Worm (Caenorhabditis elegans) whole organism, L4 larva: ENCODE results near the gene phy-2.

ENCODE experiments used
- F37D6.2 ChIP-seq: sonication (generic microtip); optimal IDR thresholded peaks from 2 replicates; lab custom pipeline; 2016; ENCODE audit warnings: mild to moderate bottlenecking, missing genetic modification characterization, missing compliant biosample characterization
- T20F7.1 ChIP-seq: fragments of 200-800 bp; sonication (Bioruptor generic); optimal IDR thresholded peaks from 2 replicates; lab custom pipeline; 2018; ENCODE audit warnings: mild to moderate bottlenecking, missing genetic modification characterization, missing compliant biosample characterization
- Y48G9A.11 ChIP-seq: fragments of 200-800 bp; sonication (Bioruptor generic); IDR thresholded peaks from 2 replicates; pipeline ENCODE4 v1.3.6; 2022; ENCODE audit warnings: missing genetic modification reagents, missing genetic modification characterization, missing compliant biosample characterization
- ZK546.5 ChIP-seq, 2 experiments: sonication (generic microtip); optimal IDR thresholded peaks; 2 replicates each; lab custom pipeline; 2017; ENCODE audit warnings: missing biosample characterization in 2 of 2, missing genetic modification characterization in 2 of 2
- aly-2 ChIP-seq: sonication (generic microtip); optimal IDR thresholded peaks from 2 replicates; lab custom pipeline; 2018; ENCODE audit warnings: missing biosample characterization, missing genetic modification characterization
- arid-1 ChIP-seq: fragments of 200-800 bp; sonication (Bioruptor generic); conservative IDR thresholded peaks from 2 replicates; pipeline ENCODE4 v1.3.6; 2022; ENCODE audit warnings: missing genetic modification reagents, missing genetic modification characterization, missing compliant biosample characterization
- attf-4 ChIP-seq: sonication (generic microtip); optimal IDR thresholded peaks from 3 replicates; lab custom pipeline; 2017; ENCODE audit warnings: missing biosample characterization, missing genetic modification characterization
- ces-1 ChIP-seq: fragments of 150-350 bp; sonication (generic microtip); optimal IDR thresholded peaks from 4 replicates; lab custom pipeline; 2014; ENCODE audit warnings: missing biosample characterization, missing genetic modification reagents, missing genetic modification characterization
- cey-2 ChIP-seq: sonication (generic microtip); optimal IDR thresholded peaks from 3 replicates; lab custom pipeline; 2017; ENCODE audit warnings: missing genetic modification characterization, mild to moderate bottlenecking, missing compliant biosample characterization, antibody characterized with exemption, borderline replicate concordance; ENCODE audit not compliant: insufficient read depth
- ctbp-1 ChIP-seq: fragments of 200-800 bp; sonication (Bioruptor generic); IDR thresholded peaks from 2 replicates; pipeline ENCODE4 v1.3.6; 2022; ENCODE audit warnings: missing genetic modification reagents, missing genetic modification characterization, missing compliant biosample characterization
- daf-12 ChIP-seq: fragments of 150-350 bp; optimal IDR thresholded peaks from 2 replicates; lab custom pipeline; 2014; ENCODE audit warnings: missing biosample characterization, missing genetic modification reagents, missing genetic modification characterization
- daf-16 ChIP-seq, 3 experiments: sonication (generic microtip); optimal IDR thresholded peaks; 2 replicates each; lab custom pipeline; 2016 to 2017; ENCODE audit warnings: missing genetic modification characterization in 3 of 3, missing genetic modification reagents in 3 of 3, mild to moderate bottlenecking in 2 of 3, missing compliant biosample characterization in 2 of 3, missing biosample characterization in 1 of 3, moderate library complexity in 1 of 3
- daf-8 ChIP-seq: fragments of 200-800 bp; sonication (Bioruptor generic); IDR thresholded peaks from 2 replicates; pipeline ENCODE4 v1.3.6; 2022; ENCODE audit warnings: missing genetic modification characterization, missing compliant biosample characterization
- dmd-6 ChIP-seq: fragments of 200-800 bp; sonication (Bioruptor generic); IDR thresholded peaks from 2 replicates; pipeline ENCODE4 v1.3.6; 2022; ENCODE audit warnings: missing genetic modification reagents, missing genetic modification characterization, missing compliant biosample characterization
- dmd-9 ChIP-seq: fragments of 200-800 bp; sonication (Bioruptor generic); IDR thresholded peaks from 2 replicates; pipeline ENCODE4 v1.3.6; 2022; ENCODE audit warnings: missing genetic modification reagents, missing genetic modification characterization, missing compliant biosample characterization
- dve-1 ChIP-seq: sonication (generic microtip); optimal IDR thresholded peaks from 2 replicates; lab custom pipeline; 2017; ENCODE audit warnings: antibody characterized with exemption, mild to moderate bottlenecking, missing genetic modification characterization, missing compliant biosample characterization; ENCODE audit not compliant: insufficient read depth
- egl-43 ChIP-seq: fragments of 200-800 bp; sonication (Bioruptor generic); IDR thresholded peaks from 2 replicates; pipeline ENCODE4 v1.3.6; 2022; ENCODE audit warnings: missing genetic modification reagents, missing genetic modification characterization, missing compliant biosample characterization
- gei-8 ChIP-seq: fragments of 200-800 bp; sonication (Bioruptor generic); optimal IDR thresholded peaks from 2 replicates; lab custom pipeline; 2018; ENCODE audit warnings: mild to moderate bottlenecking, missing genetic modification characterization, missing compliant biosample characterization
- hlh-30 ChIP-seq: sonication (generic microtip); optimal IDR thresholded peaks from 2 replicates; lab custom pipeline; 2017; ENCODE audit warnings: antibody characterized with exemption, mild to moderate bottlenecking, missing genetic modification characterization, missing compliant biosample characterization; ENCODE audit not compliant: insufficient read depth
- jun-1 ChIP-seq: fragments of 150-350 bp; optimal IDR thresholded peaks from 2 replicates; lab custom pipeline; 2014; ENCODE audit warnings: missing biosample characterization, missing genetic modification reagents, missing genetic modification characterization
- lin-15B ChIP-seq: fragments of 150-350 bp; sonication (generic microtip); optimal IDR thresholded peaks from 3 replicates; lab custom pipeline; 2014; ENCODE audit warnings: missing biosample characterization, missing genetic modification characterization
- lin-38 ChIP-seq: fragments of 200-800 bp; sonication (Bioruptor generic); IDR thresholded peaks from 2 replicates; pipeline ENCODE4 v1.3.6; 2022; ENCODE audit warnings: missing genetic modification reagents, missing genetic modification characterization, missing compliant biosample characterization
- mdl-1 ChIP-seq, 2 experiments: fragments of 150-350 bp in 1 of 2; sonication (generic microtip) in 1 of 2; optimal IDR thresholded peaks; 2 replicates each; lab custom pipeline; 2014 to 2017; ENCODE audit warnings: missing biosample characterization in 2 of 2, missing genetic modification characterization in 2 of 2
- mdt-29 ChIP-seq: fragments of 200-800 bp; sonication (Bioruptor generic); IDR thresholded peaks from 2 replicates; pipeline ENCODE4 v1.3.6; 2022; ENCODE audit warnings: missing genetic modification reagents, missing genetic modification characterization, missing compliant biosample characterization
- mep-1 ChIP-seq: fragments of 150-350 bp; sonication (generic microtip); optimal IDR thresholded peaks from 3 replicates; lab custom pipeline; 2014; ENCODE audit warnings: missing biosample characterization, missing genetic modification characterization
- mes-2 ChIP-seq: sonication (generic microtip); optimal IDR thresholded peaks from 2 replicates; lab custom pipeline; 2016; ENCODE audit warnings: missing genotype, mild to moderate bottlenecking, missing genetic modification characterization, missing compliant biosample characterization; ENCODE audit not compliant: poor library complexity, severe bottlenecking
- mxl-2 ChIP-seq: fragments of 200-800 bp; sonication (Bioruptor generic); conservative IDR thresholded peaks from 2 replicates; pipeline ENCODE4 v1.3.6; 2022; ENCODE audit warnings: missing genetic modification reagents, missing genetic modification characterization, missing compliant biosample characterization
- nhr-102 ChIP-seq: sonication (generic microtip); optimal IDR thresholded peaks from 2 replicates; lab custom pipeline; 2016; ENCODE audit warnings: mild to moderate bottlenecking, missing genetic modification characterization, moderate library complexity, missing compliant biosample characterization
- nhr-11 ChIP-seq: fragments of 150-350 bp; optimal IDR thresholded peaks from 2 replicates; lab custom pipeline; 2014; ENCODE audit warnings: missing biosample characterization, missing genetic modification characterization
- nhr-25 ChIP-seq: sonication (generic microtip); optimal IDR thresholded peaks from 2 replicates; lab custom pipeline; 2017; ENCODE audit warnings: missing genetic modification characterization, mild to moderate bottlenecking, missing compliant biosample characterization, antibody characterized with exemption, moderate library complexity, borderline replicate concordance; ENCODE audit not compliant: insufficient read depth
- nhr-28 ChIP-seq: fragments of 150-350 bp; optimal IDR thresholded peaks from 2 replicates; lab custom pipeline; 2014; ENCODE audit warnings: missing biosample characterization, missing genetic modification characterization
- nhr-41 ChIP-seq: fragments of 200-800 bp; sonication (Bioruptor generic); IDR thresholded peaks from 2 replicates; pipeline ENCODE4 v1.3.6; 2022; ENCODE audit warnings: missing genetic modification reagents, missing genetic modification characterization, missing compliant biosample characterization
- nhr-48 ChIP-seq: sonication (generic microtip); optimal IDR thresholded peaks from 2 replicates; lab custom pipeline; 2016; ENCODE audit warnings: mild to moderate bottlenecking, missing genetic modification characterization, missing compliant biosample characterization
- nhr-76 ChIP-seq: fragments of 150-350 bp; optimal IDR thresholded peaks from 2 replicates; lab custom pipeline; 2014; ENCODE audit warnings: missing biosample characterization, missing genetic modification characterization
- nhr-77 ChIP-seq: fragments of 150-350 bp; optimal IDR thresholded peaks from 2 replicates; lab custom pipeline; 2014; ENCODE audit warnings: missing biosample characterization, missing genetic modification characterization
- pha-4 ChIP-seq, 2 experiments: fragments of 150-350 bp in 1 of 2; fragments of 200-800 bp in 1 of 2; sonication (Bioruptor generic) in 1 of 2; IDR thresholded peaks in 1 of 2; optimal IDR thresholded peaks in 1 of 2; 2 replicates each; pipeline versions ENCODE4 v1.3.6 to Lab custom; 2014 to 2022; ENCODE audit warnings: missing genetic modification characterization in 2 of 2, missing genetic modification reagents in 2 of 2, missing biosample characterization in 1 of 2, missing compliant biosample characterization in 1 of 2
- pqm-1 ChIP-seq: sonication (generic microtip); optimal IDR thresholded peaks from 2 replicates; lab custom pipeline; 2017; ENCODE audit warnings: missing biosample characterization, missing genetic modification characterization
- set-16 ChIP-seq: fragments of 200-800 bp; sonication (Bioruptor generic); IDR thresholded peaks from 2 replicates; pipeline ENCODE4 v1.3.6; 2022; ENCODE audit warnings: missing genetic modification reagents, missing genetic modification characterization, missing compliant biosample characterization
- skn-1 ChIP-seq: fragments of 150-350 bp; optimal IDR thresholded peaks from 2 replicates; lab custom pipeline; 2014; ENCODE audit warnings: missing biosample characterization, missing genetic modification characterization
- tra-1 ChIP-seq: fragments of 200-800 bp; sonication (Bioruptor generic); IDR thresholded peaks from 2 replicates; pipeline ENCODE4 v1.3.6; 2022; ENCODE audit warnings: missing genetic modification reagents, missing genetic modification characterization, missing compliant biosample characterization
- unc-62 ChIP-seq, 3 experiments: fragments of 150-350 bp in 1 of 3; sonication (generic microtip); optimal IDR thresholded peaks in 2 of 3; peaks in 1 of 3; 1 replicate in 1 of 3; 2 replicates in 2 of 3; lab custom pipeline; 2014 to 2017; ENCODE audit warnings: missing biosample characterization in 3 of 3, missing genetic modification characterization in 3 of 3, missing genetic modification reagents in 3 of 3, missing genotype in 1 of 3
- vab-7 ChIP-seq: fragments of 200-800 bp; sonication (Bioruptor generic); IDR thresholded peaks from 2 replicates; pipeline ENCODE4 v1.3.6; 2022; ENCODE audit warnings: missing genetic modification reagents, missing genetic modification characterization, missing compliant biosample characterization
- zag-1 ChIP-seq: fragments of 150-350 bp; optimal IDR thresholded peaks from 2 replicates; lab custom pipeline; 2014; ENCODE audit warnings: missing biosample characterization, missing genetic modification characterization

phy-2 gene

ce11 chrIV:12199538-12200158, 16.1 kb downstream of the phy-2 start (continued):
- TF ChIP-seq dmd-6 (GFP tag; lab: Robert Waterston, UW) (peak; percentile 79), cey-2 (tag; lab: Kevin White, UChicago) (no peak), daf-12 (tag; lab: Kevin White, UChicago) (no peak), pqm-1 (tag; lab: Kevin White, UChicago) (peak; percentile 58), nhr-25 (tag; lab: Kevin White, UChicago) (no peak), unc-62 (GFP tag; optimal IDR thresholded peaks at IDR 0.05 in 1 of 2; lab: Kevin White, UChicago) (peak; percentile 30 to 97), unc-62 (tag; optimal IDR thresholded peaks at IDR 0.05; lab: Kevin White, UChicago) (no peak), mxl-2 (GFP tag; lab: Robert Waterston, UW) (0 out of 2 replicates have a peak, but pooled peaks have one; percentile 26)

DNA sequence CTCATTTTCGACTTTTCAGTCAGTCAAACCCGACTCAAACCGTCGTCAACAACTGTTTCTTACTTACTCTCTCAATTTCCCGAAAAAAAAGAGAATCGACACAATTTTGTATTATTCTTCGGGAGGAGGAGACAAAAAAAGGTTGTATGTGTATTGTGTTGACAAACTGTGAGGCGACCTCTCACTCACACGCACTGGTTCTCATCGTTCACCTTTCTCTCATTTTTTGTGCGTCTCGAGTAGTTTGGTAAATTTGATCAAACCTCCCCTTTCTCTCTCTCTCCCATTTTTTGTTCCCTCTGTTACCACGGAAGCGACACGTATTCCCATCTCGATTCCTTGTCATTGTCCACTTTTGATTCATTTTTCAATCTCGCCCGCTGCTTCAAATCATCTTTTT, 17.0 kb downstream of the phy-2 start:
- TF ChIP-seq dve-1 (tag; lab: Kevin White, UChicago) (peak; percentile 4), pha-4 (GFP tag; IDR thresholded peaks at IDR 0.05; lab: Robert Waterston, UW) (no peak), pha-4 (tag; optimal IDR thresholded peaks at IDR 0.05; lab: Kevin White, UChicago) (peak; percentile 10), nhr-77 (tag; lab: Kevin White, UChicago) (no peak), dmd-6 (GFP tag; lab: Robert Waterston, UW) (peak; percentile 16; the same call in 1 of the 2 replicates)

- peak; percentile 2 for TF ChIP-seq nhr-48 (tag; lab: Kevin White, UChicago)
- TF ChIP-seq lin-38 (GFP tag; lab: Robert Waterston, UW): no peak
- no peak for TF ChIP-seq cey-2 (tag; lab: Kevin White, UChicago)
- no peak for TF ChIP-seq jun-1 (tag; lab: Kevin White, UChicago)
- no peak for TF ChIP-seq ces-1 (GFP tag; lab: Kevin White, UChicago)
- no peak for TF ChIP-seq zag-1 (tag; lab: Kevin White, UChicago)
- no peak for TF ChIP-seq set-16 (GFP tag; lab: Robert Waterston, UW)
- no peak for TF ChIP-seq lin-15B (tag; lab: Kevin White, UChicago)
- TF ChIP-seq ctbp-1 (GFP tag; lab: Robert Waterston, UW): no peak
- no peak for TF ChIP-seq daf-12 (tag; lab: Kevin White, UChicago)
- no peak for TF ChIP-seq F37D6.2
- no peak for TF ChIP-seq ZK546.5 (tag; optimal IDR thresholded peaks at IDR 0.05; lab: Kevin White, UChicago)
- no peak for TF ChIP-seq daf-8 (GFP tag; lab: Robert Waterston, UW)
- TF ChIP-seq hlh-30 (tag; lab: Kevin White, UChicago): peak; percentile 25
- TF ChIP-seq T20F7.1 (GFP tag; lab: Kevin White, UChicago): peak; percentile 26
- TF ChIP-seq mes-2 (tag; lab: Kevin White, UChicago): peak; percentile 18
- no peak for TF ChIP-seq Y48G9A.11 (GFP tag; lab: Robert Waterston, UW)
- TF ChIP-seq mdl-1 (tag; optimal IDR thresholded peaks at IDR 0.05; lab: Kevin White, UChicago): peak in 1 of 2 experiments; percentile 28
- no peak for TF ChIP-seq nhr-76
- TF ChIP-seq tra-1 (GFP tag; lab: Robert Waterston, UW): no peak
- no peak for TF ChIP-seq arid-1
- peak; percentile 75 for TF ChIP-seq dmd-6 (GFP tag; lab: Robert Waterston, UW)
- no peak for TF ChIP-seq mdt-29 (GFP tag; lab: Robert Waterston, UW)
- TF ChIP-seq mep-1 (tag; lab: Kevin White, UChicago): peak; percentile 19
- TF ChIP-seq dmd-9: no peak
- TF ChIP-seq nhr-28: peak; percentile 57
- peak in 1 of 2 experiments; percentile 33 for TF ChIP-seq daf-16 (GFP tag; optimal IDR thresholded peaks at IDR 0.05; lab: Kevin White, UChicago)
- peak; percentile 78 for TF ChIP-seq daf-16 (tag; optimal IDR thresholded peaks at IDR 0.05; lab: Kevin White, UChicago)
- no peak for TF ChIP-seq egl-43 (GFP tag; lab: Robert Waterston, UW)
- no peak for TF ChIP-seq gei-8 (GFP tag; lab: Kevin White, UChicago)
- TF ChIP-seq attf-4 (tag; lab: Kevin White, UChicago): no peak
- no peak for TF ChIP-seq aly-2 (tag; lab: Kevin White, UChicago)
- no peak for TF ChIP-seq nhr-11 (tag; lab: Kevin White, UChicago)
- no peak for TF ChIP-seq vab-7 (GFP tag; lab: Robert Waterston, UW)
- TF ChIP-seq skn-1 (tag; lab: Kevin White, UChicago): no peak
- TF ChIP-seq nhr-102: no peak
- no peak for TF ChIP-seq mxl-2 (GFP tag; lab: Robert Waterston, UW)
- no peak for TF ChIP-seq nhr-41
These were observed 18.1 kb downstream of the phy-2 start for ce11 chrIV:12197679-12198078.
